Fruit fly (Drosophila melanogaster) whole organism, embryonic: ENCODE measurements around the gene fzy.

Experiments
- Blimp-1 ChIP-seq: fragments of 200-800 bp; sonication (Bioruptor generic); optimal IDR thresholded peaks from 3 replicates; lab custom pipeline; 2018; ENCODE audit warnings: missing biosample characterization, missing genetic modification characterization, mild to moderate bottlenecking, moderate library complexity, missing genetic modification reagents
- BtbVII ChIP-seq: fragments of 200-800 bp; sonication (Bioruptor generic); optimal IDR thresholded peaks from 3 replicates; lab custom pipeline; 2017; ENCODE audit warnings: missing biosample characterization, mild to moderate bottlenecking, missing genetic modification characterization
- CG11695 ChIP-seq: fragments of 200-800 bp; sonication (Bioruptor generic); IDR thresholded peaks from 3 replicates; pipeline ENCODE4 v1.3.6; 2022; ENCODE audit warnings: missing biosample characterization, missing genetic modification characterization
- CG1233 ChIP-seq: fragments of 200-800 bp; sonication (Bioruptor generic); optimal IDR thresholded peaks from 4 replicates; lab custom pipeline; 2018; ENCODE audit warnings: missing biosample characterization, mild to moderate bottlenecking, missing genetic modification characterization
- CG12391 ChIP-seq: fragments of 200-800 bp; sonication (Bioruptor generic); optimal IDR thresholded peaks from 3 replicates; lab custom pipeline; 2018; ENCODE audit warnings: missing biosample characterization, mild to moderate bottlenecking, missing genetic modification characterization, moderate library complexity
- CG13287 ChIP-seq: fragments of 200-800 bp; sonication (Bioruptor generic); IDR thresholded peaks from 2 replicates; pipeline ENCODE4 v1.3.6; 2022; ENCODE audit warnings: missing biosample characterization, missing genetic modification characterization; ENCODE audit not compliant: partially characterized antibody
- CG13424 ChIP-seq: fragments of 200-800 bp; sonication (Bioruptor generic); optimal IDR thresholded peaks from 2 replicates; lab custom pipeline; 2019; ENCODE audit warnings: missing biosample characterization, mild to moderate bottlenecking, missing genetic modification characterization, moderate library complexity
- CG17829 ChIP-seq: fragments of 200-800 bp; optimal IDR thresholded peaks from 2 replicates; lab custom pipeline; 2019; ENCODE audit warnings: missing biosample characterization, mild to moderate bottlenecking, missing genetic modification characterization, moderate library complexity
- CG1832 ChIP-seq: fragments of 200-800 bp; sonication (Bioruptor generic); optimal IDR thresholded peaks from 2 replicates; lab custom pipeline; 2017; ENCODE audit warnings: missing biosample characterization, mild to moderate bottlenecking, missing genetic modification characterization, inconsistent platforms
- CG18764 ChIP-seq: fragments of 200-800 bp; sonication (Bioruptor generic); optimal IDR thresholded peaks from 3 replicates; lab custom pipeline; 2016; ENCODE audit warnings: missing biosample characterization, missing genetic modification characterization
- CG2116 ChIP-seq: fragments of 200-800 bp; sonication (Bioruptor generic); optimal IDR thresholded peaks from 3 replicates; lab custom pipeline; 2018; ENCODE audit warnings: missing biosample characterization, mild to moderate bottlenecking, missing genetic modification characterization
- CG2712 ChIP-seq: fragments of 200-800 bp; optimal IDR thresholded peaks from 3 replicates; lab custom pipeline; 2019; ENCODE audit warnings: missing biosample characterization, mild to moderate bottlenecking, missing genetic modification characterization, moderate library complexity
- CG3065 ChIP-seq: fragments of 200-800 bp; sonication (Bioruptor generic); optimal IDR thresholded peaks from 2 replicates; lab custom pipeline; 2016; ENCODE audit warnings: missing biosample characterization, missing genetic modification characterization
- CG33557 ChIP-seq: fragments of 200-800 bp; sonication (Bioruptor generic); optimal IDR thresholded peaks from 2 replicates; lab custom pipeline; 2019; ENCODE audit warnings: missing biosample characterization, mild to moderate bottlenecking, missing genetic modification characterization, moderate library complexity
- CG34422 ChIP-seq: fragments of 200-800 bp; sonication (Bioruptor generic); IDR thresholded peaks from 3 replicates; pipeline ENCODE4 v1.3.6; 2022; ENCODE audit warnings: missing biosample characterization, missing genetic modification characterization
- CG3838 ChIP-seq: fragments of 200-800 bp; sonication (Bioruptor generic); optimal IDR thresholded peaks from 3 replicates; lab custom pipeline; 2016; ENCODE audit warnings: missing biosample characterization, missing genetic modification characterization
- CG5953 ChIP-seq: fragments of 200-800 bp; sonication (Bioruptor generic); IDR thresholded peaks from 2 replicates; pipeline ENCODE4 v1.3.6; 2022; ENCODE audit warnings: missing biosample characterization, missing genetic modification characterization
- CG6765 ChIP-seq: fragments of 200-800 bp; sonication (Bioruptor generic); optimal IDR thresholded peaks from 3 replicates; lab custom pipeline; 2017; ENCODE audit warnings: missing biosample characterization, mild to moderate bottlenecking, missing genetic modification characterization
- CG7271 ChIP-seq: fragments of 200-800 bp; sonication (Bioruptor generic); optimal IDR thresholded peaks from 2 replicates; lab custom pipeline; 2018; ENCODE audit warnings: missing biosample characterization, mild to moderate bottlenecking, missing genetic modification characterization, moderate library complexity
- CG7556 ChIP-seq: fragments of 200-800 bp; sonication (Bioruptor generic); optimal IDR thresholded peaks from 2 replicates; lab custom pipeline; 2017; ENCODE audit warnings: missing biosample characterization, mild to moderate bottlenecking, missing genetic modification characterization
- CG7745 ChIP-seq: fragments of 200-800 bp; sonication (Bioruptor generic); optimal IDR thresholded peaks from 2 replicates; lab custom pipeline; 2018; ENCODE audit warnings: missing biosample characterization, mild to moderate bottlenecking, missing genetic modification characterization, moderate library complexity
- CG8924 ChIP-seq: fragments of 200-800 bp; optimal IDR thresholded peaks from 3 replicates; lab custom pipeline; 2019; ENCODE audit warnings: missing biosample characterization, mild to moderate bottlenecking, missing genetic modification characterization, moderate library complexity
- Dek ChIP-seq: fragments of 200-800 bp; sonication (Bioruptor generic); optimal IDR thresholded peaks from 3 replicates; lab custom pipeline; 2019; ENCODE audit warnings: missing biosample characterization, mild to moderate bottlenecking, missing genetic modification characterization, moderate library complexity
- Dfd ChIP-seq, 2 experiments: fragments of >200 bp; optimal IDR thresholded peaks; 2 replicates each; lab custom pipeline; 2017; ENCODE audit warnings: missing biosample characterization in 2 of 2, missing genetic modification characterization in 2 of 2
- Drgx ChIP-seq: fragments of 200-800 bp; sonication (Bioruptor generic); IDR thresholded peaks from 2 replicates; pipeline ENCODE4 v1.3.6; 2022; ENCODE audit warnings: missing biosample characterization, missing genetic modification characterization
- Ets97D ChIP-seq: fragments of 200-800 bp; sonication (Bioruptor generic); optimal IDR thresholded peaks from 3 replicates; lab custom pipeline; 2016; ENCODE audit warnings: missing biosample characterization, missing genetic modification characterization
- HLH4C ChIP-seq: fragments of 200-800 bp; sonication (Bioruptor generic); IDR thresholded peaks from 3 replicates; pipeline ENCODE4 v1.3.6; 2022; ENCODE audit warnings: missing biosample characterization, missing genetic modification characterization; ENCODE audit not compliant: partially characterized antibody
- HLH54F ChIP-seq: fragments of 200-800 bp; sonication (Bioruptor generic); optimal IDR thresholded peaks from 3 replicates; lab custom pipeline; 2016; ENCODE audit warnings: missing biosample characterization, missing genetic modification characterization
- Hr39 ChIP-seq: fragments of >200 bp; optimal IDR thresholded peaks from 2 replicates; lab custom pipeline; 2017
- Side ChIP-seq: fragments of 200-800 bp; sonication (Bioruptor generic); optimal IDR thresholded peaks from 2 replicates; lab custom pipeline; 2016; ENCODE audit warnings: missing biosample characterization, missing genetic modification characterization
- Spps ChIP-seq: fragments of 200-800 bp; sonication (Bioruptor generic); optimal IDR thresholded peaks from 2 replicates; lab custom pipeline; 2018; ENCODE audit warnings: missing biosample characterization, mild to moderate bottlenecking, missing genetic modification characterization
- abd-A ChIP-seq: fragments of 200-800 bp; sonication (Bioruptor generic); optimal IDR thresholded peaks from 3 replicates; lab custom pipeline; 2019; ENCODE audit warnings: missing biosample characterization, mild to moderate bottlenecking, missing genetic modification characterization, moderate library complexity
- amos ChIP-seq: fragments of 200-800 bp; sonication (Bioruptor generic); IDR thresholded peaks from 2 replicates; pipeline ENCODE4 v1.3.6; 2022; ENCODE audit warnings: missing biosample characterization, missing genetic modification characterization; ENCODE audit not compliant: partially characterized antibody
- ara ChIP-seq: fragments of 200-800 bp; sonication (Bioruptor generic); IDR thresholded peaks from 2 replicates; pipeline ENCODE4 v1.3.6; 2022; ENCODE audit warnings: missing biosample characterization, missing genetic modification characterization
- dan ChIP-seq: fragments of 200-800 bp; sonication (Bioruptor generic); IDR thresholded peaks from 2 replicates; pipeline ENCODE4 v1.3.6; 2022; ENCODE audit warnings: missing biosample characterization, missing genetic modification characterization
- dysf ChIP-seq: fragments of 200-800 bp; sonication (Bioruptor generic); IDR thresholded peaks from 3 replicates; pipeline ENCODE4 v1.3.6; 2022; ENCODE audit warnings: missing biosample characterization, missing genetic modification characterization
- emc ChIP-seq: fragments of 200-800 bp; sonication (Bioruptor generic); optimal IDR thresholded peaks from 2 replicates; lab custom pipeline; 2016; ENCODE audit warnings: missing biosample characterization, missing genetic modification characterization
- fd102C ChIP-seq: fragments of 200-800 bp; sonication (Bioruptor generic); optimal IDR thresholded peaks from 2 replicates; lab custom pipeline; 2018; ENCODE audit warnings: missing biosample characterization, mild to moderate bottlenecking, missing genetic modification characterization, moderate library complexity
- gce ChIP-seq: fragments of 200-800 bp; sonication (Bioruptor generic); IDR thresholded peaks from 3 replicates; pipeline ENCODE4 v1.3.6; 2022; ENCODE audit warnings: missing biosample characterization, missing genetic modification characterization
- gt ChIP-seq: fragments of 200-800 bp; sonication (Bioruptor generic); IDR thresholded peaks from 2 replicates; pipeline ENCODE4 v1.3.6; 2022; ENCODE audit warnings: missing biosample characterization, missing genetic modification characterization
- jing ChIP-seq: fragments of 200-800 bp; sonication (Bioruptor generic); optimal IDR thresholded peaks from 2 replicates; lab custom pipeline; 2018; ENCODE audit warnings: missing biosample characterization, mild to moderate bottlenecking, missing genetic modification characterization
- mirr ChIP-seq: fragments of 200-800 bp; sonication (Bioruptor generic); optimal IDR thresholded peaks from 3 replicates; lab custom pipeline; 2018; ENCODE audit warnings: missing biosample characterization, mild to moderate bottlenecking, missing genetic modification characterization
- nau ChIP-seq: fragments of 200-800 bp; sonication (Bioruptor generic); optimal IDR thresholded peaks from 3 replicates; lab custom pipeline; 2017; ENCODE audit warnings: missing biosample characterization, mild to moderate bottlenecking, missing genetic modification characterization, missing genetic modification reagents
- oc ChIP-seq: fragments of 200-800 bp; sonication (Bioruptor generic); optimal IDR thresholded peaks from 2 replicates; lab custom pipeline; 2018; ENCODE audit warnings: missing biosample characterization, mild to moderate bottlenecking, missing genetic modification characterization, moderate library complexity
- ro ChIP-seq: fragments of 200-800 bp; sonication (Bioruptor generic); IDR thresholded peaks from 2 replicates; pipeline ENCODE4 v1.3.6; 2022; ENCODE audit warnings: missing biosample characterization, missing genetic modification characterization
- sc ChIP-seq, 3 experiments: fragments of >200 bp in 2 of 3; fragments of 200-800 bp in 1 of 3; sonication (Bioruptor generic) in 1 of 3; optimal IDR thresholded peaks; 2 replicates in 2 of 3; 3 replicates in 1 of 3; lab custom pipeline; 2017; ENCODE audit warnings: mild to moderate bottlenecking in 1 of 3, missing biosample characterization in 1 of 3, missing genetic modification characterization in 1 of 3, missing genetic modification reagents in 1 of 3
- shn ChIP-seq: fragments of 200-800 bp; sonication (Bioruptor generic); optimal IDR thresholded peaks from 3 replicates; lab custom pipeline; 2016; ENCODE audit warnings: missing biosample characterization, missing genetic modification characterization
- sob ChIP-seq: fragments of 200-800 bp; sonication (Bioruptor generic); IDR thresholded peaks from 2 replicates; pipeline ENCODE4 v1.3.6; 2022; ENCODE audit warnings: missing biosample characterization, missing genetic modification characterization
- z ChIP-seq: fragments of 200-800 bp; sonication (Bioruptor generic); IDR thresholded peaks from 3 replicates; pipeline ENCODE4 v1.3.6; 2022; ENCODE audit warnings: missing biosample characterization, missing genetic modification characterization

The fzy gene

DNA sequence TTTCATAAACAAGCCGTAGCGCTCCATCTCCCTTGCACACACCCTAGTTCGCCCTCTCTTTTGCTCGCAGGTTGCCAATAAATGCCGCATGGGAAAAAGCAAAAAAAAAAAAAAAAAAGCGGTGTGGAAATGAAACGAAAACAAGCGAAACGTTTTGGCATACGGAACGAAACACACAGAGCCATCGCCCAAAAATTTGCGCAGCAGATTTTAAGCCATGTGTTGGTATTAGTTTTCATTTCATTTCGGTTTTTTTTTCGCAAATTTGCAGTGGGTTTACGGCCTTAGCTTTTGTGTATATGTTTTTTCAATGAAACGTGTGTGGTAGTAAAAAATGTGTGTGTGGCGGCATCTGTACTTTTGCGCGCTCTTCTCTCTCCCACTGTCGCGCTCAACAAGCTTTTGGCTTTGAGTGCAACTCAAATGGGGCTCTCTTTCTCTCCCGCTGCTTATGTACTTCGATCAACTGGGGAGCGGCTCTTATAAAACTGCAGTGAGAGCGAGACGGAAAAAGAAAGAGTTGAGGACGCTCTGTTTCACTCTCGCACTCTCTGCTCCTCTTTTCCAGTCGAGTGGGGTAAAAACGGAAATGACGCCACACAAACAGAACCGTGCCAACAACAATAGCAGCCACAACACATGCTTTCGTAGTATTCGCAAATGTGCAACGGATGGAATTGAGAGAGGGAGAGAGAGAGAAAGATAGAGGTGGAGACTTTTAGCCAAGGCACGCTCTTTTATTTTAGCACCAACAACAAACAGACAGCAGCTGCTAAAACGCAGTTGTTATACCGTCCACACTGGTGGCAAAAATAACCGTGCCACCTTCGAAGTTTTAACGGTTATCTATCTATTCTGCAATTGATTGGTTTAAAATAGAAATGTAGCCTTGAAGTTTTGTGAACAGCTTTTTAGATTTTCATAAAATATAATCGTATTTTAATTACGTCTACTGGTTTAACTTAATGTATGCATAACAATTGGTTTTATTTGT lies 26.2 kb upstream of the fzy start (continued):
- TF ChIP-seq Dfd (GFP tag; optimal IDR thresholded peaks at IDR 0.05; lab: Kevin White, UChicago) (no peak), Drgx (GFP tag; lab: Robert Waterston, UW) (no peak), mirr (GFP tag; lab: Kevin White, UChicago) (peak; percentile 52), emc (no peak), CG5953 (no peak), CG12391 (tag; lab: Kevin White, UChicago) (peak; percentile 56), CG33557 (GFP tag; lab: Kevin White, UChicago) (no peak), CG7271 (no peak), CG7556 (peak; percentile 13), HLH4C (GFP tag; lab: Robert Waterston, UW) (no peak), CG13287 (GFP tag; lab: Robert Waterston, UW) (no peak), gt (GFP tag; lab: Robert Waterston, UW) (no peak), sob (GFP tag; lab: Robert Waterston, UW) (no peak), Side (GFP tag; lab: Kevin White, UChicago) (peak; percentile 63), abd-A (tag; lab: Kevin White, UChicago) (peak; percentile 54), oc (tag; lab: Kevin White, UChicago) (no peak), CG8924 (tag; lab: Kevin White, UChicago) (peak; percentile 36), CG34422 (GFP tag; lab: Robert Waterston, UW) (no peak), sc (optimal IDR thresholded peaks at IDR 0.05; lab: Kevin White, UChicago) (no peak), sc (GFP tag; optimal IDR thresholded peaks at IDR 0.05; lab: Kevin White, UChicago) (no peak), CG11695 (no peak), CG2116 (GFP tag; lab: Kevin White, UChicago) (peak; percentile 20), amos (GFP tag; lab: Robert Waterston, UW) (no peak), Spps (no peak), Hr39 (lab: Kevin White, UChicago) (no peak), ro (GFP tag; lab: Robert Waterston, UW) (no peak), gce (GFP tag; lab: Robert Waterston, UW) (no peak), CG18764 (no peak), z (GFP tag; lab: Robert Waterston, UW) (no peak), dysf (GFP tag; lab: Robert Waterston, UW) (no peak), shn (GFP tag; lab: Kevin White, UChicago) (no peak), CG1832 (GFP tag; lab: Kevin White, UChicago) (peak; percentile 81), Blimp-1 (GFP tag; lab: Kevin White, UChicago) (peak; percentile 13), CG3838 (GFP tag; lab: Kevin White, UChicago) (no peak), CG2712 (tag; lab: Kevin White, UChicago) (peak; percentile 33), HLH54F (GFP tag; lab: Kevin White, UChicago) (peak; percentile 48), CG6765 (GFP tag; lab: Kevin White, UChicago) (peak; percentile 56), jing (GFP tag; lab: Kevin White, UChicago) (no peak), nau (GFP tag; lab: Kevin White, UChicago) (peak; percentile 51), ara (no peak), Ets97D (GFP tag; lab: Kevin White, UChicago) (peak; percentile 74), dan (GFP tag; lab: Robert Waterston, UW) (no peak), BtbVII (no peak), CG3065 (GFP tag; lab: Kevin White, UChicago) (no peak), CG1233 (no peak), Dek (tag; lab: Kevin White, UChicago) (peak; percentile 59), CG13424 (peak; percentile 29), CG7745 (no peak), fd102C (no peak), CG17829 (no peak)
